Fruit fly (Drosophila melanogaster) whole organism, embryonic: ENCODE measurements around the gene Uba5.

ENCODE experiments used
- Aef1 ChIP-seq: fragments of 200-800 bp; sonication (Bioruptor generic); IDR thresholded peaks from 3 replicates; pipeline ENCODE4 v1.3.6; 2022; ENCODE audit warnings: missing biosample characterization, missing genetic modification characterization
- Antp ChIP-seq: fragments of 200-800 bp; sonication (Bioruptor generic); optimal IDR thresholded peaks from 3 replicates; lab custom pipeline; 2016; ENCODE audit warnings: missing biosample characterization, missing genetic modification characterization
- B-H2 ChIP-seq: fragments of 200-800 bp; sonication (Bioruptor generic); optimal IDR thresholded peaks from 2 replicates; lab custom pipeline; 2018; ENCODE audit warnings: missing biosample characterization, mild to moderate bottlenecking, missing genetic modification characterization
- Bdp1 ChIP-seq: fragments of 200-800 bp; sonication (Bioruptor generic); optimal IDR thresholded peaks from 3 replicates; lab custom pipeline; 2016; ENCODE audit warnings: missing biosample characterization, missing genetic modification characterization
- CG10654 ChIP-seq: fragments of 200-800 bp; sonication (Bioruptor generic); optimal IDR thresholded peaks from 2 replicates; lab custom pipeline; 2016; ENCODE audit warnings: missing biosample characterization, missing genetic modification characterization
- CG11247 ChIP-seq: fragments of 200-800 bp; sonication (Bioruptor generic); IDR thresholded peaks from 2 replicates; pipeline ENCODE4 v1.3.6; 2022; ENCODE audit warnings: missing biosample characterization, missing genetic modification characterization
- CG11723 ChIP-seq: fragments of 200-800 bp; sonication (Bioruptor generic); optimal IDR thresholded peaks from 2 replicates; lab custom pipeline; 2017; ENCODE audit warnings: missing biosample characterization, mild to moderate bottlenecking, missing genetic modification characterization
- CG12104 ChIP-seq: fragments of 200-800 bp; sonication (Bioruptor generic); optimal IDR thresholded peaks from 3 replicates; lab custom pipeline; 2016; ENCODE audit warnings: missing biosample characterization, missing genetic modification characterization
- CG12299 ChIP-seq: fragments of 200-800 bp; sonication (Bioruptor generic); optimal IDR thresholded peaks from 2 replicates; lab custom pipeline; 2018; ENCODE audit warnings: missing biosample characterization, mild to moderate bottlenecking, missing genetic modification characterization
- CG13424 ChIP-seq: fragments of 200-800 bp; sonication (Bioruptor generic); optimal IDR thresholded peaks from 2 replicates; lab custom pipeline; 2019; ENCODE audit warnings: missing biosample characterization, mild to moderate bottlenecking, missing genetic modification characterization, moderate library complexity
- CG16779 ChIP-seq: fragments of 200-800 bp; sonication (Bioruptor generic); IDR thresholded peaks from 2 replicates; pipeline ENCODE4 v1.3.6; 2022; ENCODE audit warnings: missing biosample characterization, missing genetic modification characterization
- CG17359 ChIP-seq: fragments of 200-800 bp; sonication (Bioruptor generic); optimal IDR thresholded peaks from 3 replicates; lab custom pipeline; 2018; ENCODE audit warnings: missing biosample characterization, mild to moderate bottlenecking, missing genetic modification characterization, moderate library complexity
- CG1792 ChIP-seq: fragments of 200-800 bp; sonication (Bioruptor generic); optimal IDR thresholded peaks from 2 replicates; lab custom pipeline; 2016; ENCODE audit warnings: missing biosample characterization, missing genetic modification characterization
- CG18262 ChIP-seq: fragments of 200-800 bp; optimal IDR thresholded peaks from 3 replicates; lab custom pipeline; 2019; ENCODE audit warnings: missing biosample characterization, mild to moderate bottlenecking, missing genetic modification characterization, moderate library complexity
- CG30403 ChIP-seq: fragments of 200-800 bp; sonication (Bioruptor generic); optimal IDR thresholded peaks from 3 replicates; lab custom pipeline; 2016; ENCODE audit warnings: missing biosample characterization, missing genetic modification characterization
- CG33557 ChIP-seq: fragments of 200-800 bp; sonication (Bioruptor generic); optimal IDR thresholded peaks from 2 replicates; lab custom pipeline; 2019; ENCODE audit warnings: missing biosample characterization, mild to moderate bottlenecking, missing genetic modification characterization, moderate library complexity
- CG34224 ChIP-seq: fragments of 200-800 bp; sonication (Bioruptor generic); IDR thresholded peaks from 3 replicates; pipeline ENCODE4 v1.3.6; 2022; ENCODE audit warnings: missing biosample characterization, missing genetic modification characterization; ENCODE audit not compliant: partially characterized antibody
- CG6683 ChIP-seq: fragments of 200-800 bp; sonication (Bioruptor generic); optimal IDR thresholded peaks from 2 replicates; lab custom pipeline; 2017; ENCODE audit warnings: missing biosample characterization, mild to moderate bottlenecking, missing genetic modification characterization, missing genetic modification reagents
- CG7786 ChIP-seq: fragments of 200-800 bp; sonication (Bioruptor generic); optimal IDR thresholded peaks from 2 replicates; lab custom pipeline; 2016; ENCODE audit warnings: missing biosample characterization, missing genetic modification characterization
- CG7963 ChIP-seq: fragments of 200-800 bp; sonication (Bioruptor generic); IDR thresholded peaks from 3 replicates; pipeline ENCODE4 v1.3.6; 2022; ENCODE audit warnings: missing biosample characterization, missing genetic modification characterization; ENCODE audit not compliant: partially characterized antibody
- CG8290 ChIP-seq, 3 experiments: fragments of 200-800 bp; sonication (Bioruptor generic); optimal IDR thresholded peaks; 2 replicates each; lab custom pipeline; 2016 to 2019; ENCODE audit warnings: missing biosample characterization in 3 of 3, missing genetic modification characterization in 3 of 3, mild to moderate bottlenecking in 2 of 3, moderate library complexity in 1 of 3
- CG8478 ChIP-seq: fragments of >200 bp; optimal IDR thresholded peaks from 2 replicates; lab custom pipeline; 2018
- CG8765 ChIP-seq: fragments of 200-800 bp; sonication (Bioruptor generic); IDR thresholded peaks from 2 replicates; pipeline ENCODE4 v1.3.6; 2022; ENCODE audit warnings: missing biosample characterization, missing genetic modification characterization
- Dll ChIP-seq: fragments of 200-800 bp; sonication (Bioruptor generic); IDR thresholded peaks from 4 replicates; pipeline ENCODE4 v1.3.6; 2022; ENCODE audit warnings: missing biosample characterization, missing genetic modification characterization; ENCODE audit not compliant: partially characterized antibody
- Oli ChIP-seq: fragments of 200-800 bp; sonication (Bioruptor generic); optimal IDR thresholded peaks from 2 replicates; lab custom pipeline; 2018; ENCODE audit warnings: missing biosample characterization, mild to moderate bottlenecking, missing genetic modification characterization, moderate library complexity
- Sox102F ChIP-seq: fragments of 200-800 bp; sonication (Bioruptor generic); optimal IDR thresholded peaks from 2 replicates; lab custom pipeline; 2018; ENCODE audit warnings: missing biosample characterization, mild to moderate bottlenecking, missing genetic modification characterization, moderate library complexity
- TFAM ChIP-seq: fragments of 200-800 bp; sonication (Bioruptor generic); optimal IDR thresholded peaks from 2 replicates; lab custom pipeline; 2017; ENCODE audit warnings: missing biosample characterization, missing genetic modification characterization, inconsistent platforms
- br ChIP-seq: fragments of >200 bp; optimal IDR thresholded peaks from 2 replicates; lab custom pipeline; 2017
- chif ChIP-seq, 2 experiments: fragments of 200-800 bp; sonication (Bioruptor generic); optimal IDR thresholded peaks; 3 replicates each; lab custom pipeline; 2016; ENCODE audit warnings: missing biosample characterization in 2 of 2, missing genetic modification characterization in 2 of 2
- ci ChIP-seq: fragments of 200-800 bp; sonication (Bioruptor generic); IDR thresholded peaks from 3 replicates; pipeline ENCODE4 v1.3.6; 2022; ENCODE audit warnings: missing biosample characterization, missing genetic modification characterization
- cwo ChIP-seq: fragments of 200-800 bp; sonication (Bioruptor generic); optimal IDR thresholded peaks from 3 replicates; lab custom pipeline; 2017; ENCODE audit warnings: missing biosample characterization, missing genetic modification characterization, mild to moderate bottlenecking, moderate library complexity, missing genetic modification reagents
- eve ChIP-seq, 2 experiments: fragments of >200 bp; optimal IDR thresholded peaks; 2 replicates each; lab custom pipeline; 2017; ENCODE audit warnings: missing biosample characterization in 2 of 2, missing genetic modification characterization in 2 of 2
- fd3F ChIP-seq: fragments of 200-800 bp; sonication (Bioruptor generic); optimal IDR thresholded peaks from 2 replicates; lab custom pipeline; 2018; ENCODE audit warnings: missing biosample characterization, mild to moderate bottlenecking, missing genetic modification characterization, moderate library complexity
- fd64A ChIP-seq: fragments of 200-800 bp; sonication (Bioruptor generic); optimal IDR thresholded peaks from 3 replicates; lab custom pipeline; 2018; ENCODE audit warnings: missing biosample characterization, mild to moderate bottlenecking, missing genetic modification characterization
- gce ChIP-seq: fragments of 200-800 bp; sonication (Bioruptor generic); IDR thresholded peaks from 3 replicates; pipeline ENCODE4 v1.3.6; 2022; ENCODE audit warnings: missing biosample characterization, missing genetic modification characterization
- grau ChIP-seq: fragments of 200-800 bp; optimal IDR thresholded peaks from 3 replicates; lab custom pipeline; 2019; ENCODE audit warnings: missing biosample characterization, mild to moderate bottlenecking, missing genetic modification characterization, moderate library complexity
- kah ChIP-seq: fragments of 200-800 bp; sonication (Bioruptor generic); optimal IDR thresholded peaks from 2 replicates; lab custom pipeline; 2018; ENCODE audit warnings: missing biosample characterization, mild to moderate bottlenecking, missing genetic modification characterization
- lilli ChIP-seq: fragments of 200-800 bp; sonication (Bioruptor generic); optimal IDR thresholded peaks from 3 replicates; lab custom pipeline; 2016; ENCODE audit warnings: missing biosample characterization, missing genetic modification characterization
- lov ChIP-seq, 2 experiments: fragments of 200-800 bp in 1 of 2; fragments of >200 bp in 1 of 2; sonication (Bioruptor generic) in 1 of 2; IDR thresholded peaks in 1 of 2; optimal IDR thresholded peaks in 1 of 2; 2 replicates in 1 of 2; 3 replicates in 1 of 2; pipeline versions ENCODE4 v1.3.6 to Lab custom; 2017 to 2022; ENCODE audit warnings: missing biosample characterization in 1 of 2, missing genetic modification characterization in 1 of 2
- pan ChIP-seq, 4 experiments: fragments of >200 bp in 3 of 4; fragments of 200-800 bp in 1 of 4; sonication (Bioruptor generic) in 1 of 4; optimal IDR thresholded peaks in 3 of 4; IDR thresholded peaks in 1 of 4; 2 replicates each; pipeline versions ENCODE4 v1.3.6 to Lab custom; 2017 to 2022; ENCODE audit warnings: missing biosample characterization in 2 of 4, missing genetic modification characterization in 2 of 4, mixed read lengths in 1 of 4
- row ChIP-seq: fragments of 200-800 bp; sonication (Bioruptor generic); IDR thresholded peaks from 3 replicates; pipeline ENCODE4 v1.3.6; 2022; ENCODE audit warnings: missing biosample characterization, missing genetic modification characterization
- sens ChIP-seq: fragments of 200-800 bp; sonication (Bioruptor generic); peaks from one replicate; lab custom pipeline; 2016; ENCODE audit warnings: missing biosample characterization, missing genetic modification characterization
- sug ChIP-seq: fragments of 200-800 bp; optimal IDR thresholded peaks from 2 replicates; lab custom pipeline; 2019; ENCODE audit warnings: missing biosample characterization, mild to moderate bottlenecking, missing genetic modification characterization, moderate library complexity
- tgo ChIP-seq: fragments of 200-800 bp; sonication (Bioruptor generic); IDR thresholded peaks from 3 replicates; pipeline ENCODE4 v1.3.6; 2022; ENCODE audit warnings: missing biosample characterization, missing genetic modification characterization
- tna ChIP-seq: fragments of 200-800 bp; sonication (Bioruptor generic); IDR thresholded peaks from 2 replicates; pipeline ENCODE4 v1.3.6; 2022; ENCODE audit warnings: missing biosample characterization, missing genetic modification characterization; ENCODE audit not compliant: partially characterized antibody
- trh ChIP-seq: fragments of 200-800 bp; sonication (Bioruptor generic); optimal IDR thresholded peaks from 2 replicates; lab custom pipeline; 2016; ENCODE audit warnings: missing biosample characterization, missing genetic modification characterization
- tx ChIP-seq: fragments of 200-800 bp; sonication (Bioruptor generic); optimal IDR thresholded peaks from 2 replicates; lab custom pipeline; 2016; ENCODE audit warnings: missing biosample characterization, missing genetic modification characterization
- zen2 ChIP-seq: fragments of 200-800 bp; sonication (Bioruptor generic); IDR thresholded peaks from 3 replicates; pipeline ENCODE4 v1.3.6; 2022; ENCODE audit warnings: missing biosample characterization, missing genetic modification characterization; ENCODE audit not compliant: partially characterized antibody

Uba5 gene

DNA sequence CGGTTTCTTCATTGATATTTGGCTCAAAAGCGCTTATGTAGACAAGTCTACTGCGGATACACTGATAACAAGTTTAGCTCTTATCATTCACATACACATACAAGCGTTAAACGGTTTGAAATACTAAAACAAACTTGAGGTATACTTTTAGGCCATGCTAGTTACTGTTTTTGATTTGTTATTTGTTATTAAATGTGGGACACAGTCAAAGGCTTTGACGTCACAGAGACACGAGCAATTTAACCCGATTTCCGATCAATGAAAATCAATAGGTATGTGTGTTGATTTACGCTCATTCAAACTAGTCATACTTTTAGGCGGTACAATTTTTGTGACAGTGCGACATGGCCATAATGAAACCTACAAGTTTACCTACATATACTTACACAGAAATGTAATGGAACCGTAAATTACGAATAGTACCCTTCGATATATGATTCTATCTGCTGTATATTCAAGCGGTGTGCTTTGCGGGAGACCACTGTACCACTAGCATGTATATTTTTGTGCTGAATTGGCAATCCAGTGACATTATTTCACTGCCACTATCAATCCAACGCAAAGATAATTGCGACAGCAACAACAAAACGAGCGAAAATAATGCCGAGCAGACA, 36.4 kb upstream of the Uba5 start (continued):
- no peak for TF ChIP-seq fd64A (GFP tag; lab: Kevin White, UChicago)
- peak; percentile 93 for TF ChIP-seq CG7786 (GFP tag; lab: Kevin White, UChicago)
- TF ChIP-seq cwo (GFP tag; lab: Kevin White, UChicago), result peak; percentile 83
- TF ChIP-seq CG33557 (GFP tag; lab: Kevin White, UChicago), result no peak
- no peak for TF ChIP-seq CG11723 (GFP tag; lab: Kevin White, UChicago)
- no peak for TF ChIP-seq tna
- TF ChIP-seq grau (tag; lab: Kevin White, UChicago), result peak; percentile 96
- no peak for TF ChIP-seq zen2 (GFP tag; lab: Robert Waterston, UW)
- peak; percentile 69; the same call in 2 of the 3 replicates for TF ChIP-seq tgo (GFP tag; lab: Robert Waterston, UW)
- peak; percentile 49 for TF ChIP-seq CG18262 (tag; lab: Kevin White, UChicago)
- no peak for TF ChIP-seq eve (GFP tag; optimal IDR thresholded peaks at IDR 0.05; lab: Kevin White, UChicago)
- TF ChIP-seq CG17359 (tag; lab: Kevin White, UChicago), result peak; percentile 66
- peak; percentile 49 to 72 for TF ChIP-seq chif (GFP tag; optimal IDR thresholded peaks at IDR 0.05; lab: Kevin White, UChicago)
- no peak for TF ChIP-seq CG8478
- no peak for TF ChIP-seq trh
- no peak for TF ChIP-seq pan (optimal IDR thresholded peaks at IDR 0.05; lab: Kevin White, UChicago)
- TF ChIP-seq pan (GFP tag; optimal IDR thresholded peaks at IDR 0.05 in 1 of 2, IDR thresholded peaks at IDR 0.05 in 1 of 2), result peak in 1 of 2 experiments; percentile 86
- peak; percentile 69 for TF ChIP-seq CG13424
- TF ChIP-seq CG34224 (GFP tag; lab: Robert Waterston, UW), result no peak
- TF ChIP-seq Dll, result no peak
- TF ChIP-seq Bdp1 (GFP tag; lab: Kevin White, UChicago), result peak; percentile 35
- TF ChIP-seq Antp, result peak; percentile 53
- TF ChIP-seq CG12299 (tag; lab: Kevin White, UChicago), result peak; percentile 39
- TF ChIP-seq CG11247 (GFP tag; lab: Robert Waterston, UW), result peak; percentile 82
- peak; percentile 75 for TF ChIP-seq tx
- peak; percentile 65 for TF ChIP-seq Sox102F (GFP tag; lab: Kevin White, UChicago)
- peak; percentile 90 for TF ChIP-seq CG16779 (GFP tag; lab: Robert Waterston, UW)
- no peak for TF ChIP-seq TFAM (GFP tag; lab: Kevin White, UChicago)
- peak; percentile 54 for TF ChIP-seq CG6683 (GFP tag; lab: Kevin White, UChicago)
- TF ChIP-seq lov (optimal IDR thresholded peaks at IDR 0.05; lab: Kevin White, UChicago), result no peak
- TF ChIP-seq lov (GFP tag; IDR thresholded peaks at IDR 0.05; lab: Robert Waterston, UW), result 0 out of 3 replicates have a peak, but pooled peaks have one; percentile 16
- peak; percentile 35 for TF ChIP-seq CG12104 (GFP tag; lab: Kevin White, UChicago)
- TF ChIP-seq br (lab: Kevin White, UChicago), result no peak
- TF ChIP-seq ci (GFP tag; lab: Robert Waterston, UW), result peak; percentile 78
- TF ChIP-seq CG7963 (GFP tag; lab: Robert Waterston, UW), result no peak
- TF ChIP-seq sug, result peak; percentile 75
- peak; percentile 95 for TF ChIP-seq lilli (GFP tag; lab: Kevin White, UChicago)
- TF ChIP-seq CG10654 (GFP tag; lab: Kevin White, UChicago), result peak; percentile 70
- peak; percentile 48; the same call in 1 of the 2 replicates for TF ChIP-seq CG8765 (GFP tag; lab: Robert Waterston, UW)
- peak; percentile 92 for TF ChIP-seq sens
- peak; percentile 89 for TF ChIP-seq row
- peak; percentile 75 for TF ChIP-seq fd3F
- TF ChIP-seq Aef1 (GFP tag; lab: Robert Waterston, UW), result peak; percentile 78
- no peak for TF ChIP-seq kah (GFP tag; lab: Kevin White, UChicago)
- no peak for TF ChIP-seq CG8290 (GFP tag; optimal IDR thresholded peaks at IDR 0.05; lab: Kevin White, UChicago)
- peak in 1 of 2 experiments; percentile 99 for TF ChIP-seq CG8290 (tag; optimal IDR thresholded peaks at IDR 0.05; lab: Kevin White, UChicago)
- peak; percentile 78 for TF ChIP-seq B-H2 (GFP tag; lab: Kevin White, UChicago)
- TF ChIP-seq gce (GFP tag; lab: Robert Waterston, UW), result peak; percentile 56; the same call in 1 of the 3 replicates
- TF ChIP-seq Oli (tag; lab: Kevin White, UChicago), result peak; percentile 61
- peak; percentile 77 for TF ChIP-seq CG1792 (GFP tag; lab: Kevin White, UChicago)
- peak; percentile 79 for TF ChIP-seq CG30403 (GFP tag; lab: Kevin White, UChicago)
